Worm (Caenorhabditis elegans): Measurements from ENCODE around the gene bus-2.

Gene bus-2

DNA sequence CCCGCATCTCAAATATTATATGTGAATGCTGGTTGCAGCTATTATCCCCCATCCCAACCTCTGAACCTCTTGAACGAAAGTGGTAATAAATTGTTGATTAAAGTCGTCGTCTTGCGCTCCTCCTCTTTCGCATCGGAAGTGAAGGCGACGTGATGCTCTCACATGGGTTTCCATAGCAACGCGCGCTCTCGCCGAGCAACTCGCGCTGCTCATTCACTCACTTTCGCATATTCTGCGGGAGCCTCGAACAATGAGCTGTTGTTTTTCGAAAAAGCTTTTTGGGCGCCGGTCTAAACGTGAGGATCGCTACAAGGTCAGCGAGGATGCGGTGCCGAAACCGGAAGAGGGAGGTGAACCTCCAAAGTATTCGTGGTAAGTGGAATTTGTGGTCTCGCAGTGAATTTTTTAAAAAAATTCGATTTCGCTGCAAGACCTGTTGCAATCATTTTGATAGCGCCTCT lies 11.4 kb downstream of the bus-2 start, which contains the start of gene rpi-2 (continued):
- TF ChIP-seq unc-62 (GFP tag; optimal IDR thresholded peaks at IDR 0.05 in 1 of 2) (peak in 1 of 2 experiments; percentile 92), unc-62 (tag; optimal IDR thresholded peaks at IDR 0.05) (no peak), Y48G9A.11 (GFP tag; IDR thresholded peaks at IDR 0.05) (peak; percentile 82), daf-16 (GFP tag; optimal IDR thresholded peaks at IDR 0.05) (peak in 1 of 2 experiments; percentile 31), daf-16 (tag; optimal IDR thresholded peaks at IDR 0.05) (no peak), ctbp-1 (GFP tag; IDR thresholded peaks at IDR 0.05) (peak; percentile 57), arid-1 (GFP tag; conservative IDR thresholded peaks at IDR 0.05) (peak; percentile 94), spr-1 (tag; optimal IDR thresholded peaks at IDR 0.05) (peak; percentile 50), set-16 (GFP tag; IDR thresholded peaks at IDR 0.05) (no peak; the same call in 1 of the 2 replicates), ceh-32 (tag; optimal IDR thresholded peaks at IDR 0.05; ENCODE audit: poor library complexity) (no peak), spr-3 (GFP tag; optimal IDR thresholded peaks at IDR 0.05) (peak; percentile 41), zip-11 (GFP tag; IDR thresholded peaks at IDR 0.05) (0 out of 2 replicates have a peak, but pooled peaks have one; percentile 23), hif-1 (tag; optimal IDR thresholded peaks at IDR 0.05) (peak in 1 of 2 experiments; percentile 21), ZK546.5 (tag; optimal IDR thresholded peaks at IDR 0.05) (peak in 1 of 2 experiments; percentile 46), skn-1 (tag; optimal IDR thresholded peaks at IDR 0.05) (no peak), F49E8.2 (tag; optimal IDR thresholded peaks at IDR 0.05; ENCODE audit: borderline replicate concordance) (peak; percentile 95), lin-29 (GFP tag; IDR thresholded peaks at IDR 0.05) (0 out of 2 replicates have a peak, but pooled peaks have one; percentile 19), F26F4.8 (GFP tag; conservative IDR thresholded peaks at IDR 0.05) (0 out of 2 replicates have a peak, but pooled peaks have one; percentile 26), ceh-82 (tag; optimal IDR thresholded peaks at IDR 0.05) (no peak), ztf-11 (tag; optimal IDR thresholded peaks at IDR 0.05) (no peak), aly-2 (tag; optimal IDR thresholded peaks at IDR 0.05) (peak; percentile 68), pha-4 (GFP tag; IDR thresholded peaks at IDR 0.05) (peak; percentile 89), pha-4 (tag; optimal IDR thresholded peaks at IDR 0.05) (no peak), snpc-4 (tag; optimal IDR thresholded peaks at IDR 0.05) (no peak), attf-4 (tag; optimal IDR thresholded peaks at IDR 0.05) (no peak), ceh-44 (GFP tag; IDR thresholded peaks at IDR 0.05) (0 out of 2 replicates have a peak, but pooled peaks have one; percentile 30), zfp-2 (tag; optimal IDR thresholded peaks at IDR 0.05) (no peak), lim-7 (GFP tag; IDR thresholded peaks at IDR 0.05) (peak; percentile 70), vab-7 (GFP tag; IDR thresholded peaks at IDR 0.05) (0 out of 2 replicates have a peak, but pooled peaks have one; percentile 23), Y105C5A.15 (GFP tag; IDR thresholded peaks at IDR 0.05) (peak; percentile 84), nhr-11 (tag; optimal IDR thresholded peaks at IDR 0.05) (peak; percentile 4), snpc-1.2 (GFP tag; IDR thresholded peaks at IDR 0.05) (peak; percentile 86), T26A8.4 (GFP tag; IDR thresholded peaks at IDR 0.05) (peak; percentile 57), tag-97 (GFP tag; IDR thresholded peaks at IDR 0.05) (no peak), lin-1 (GFP tag; IDR thresholded peaks at IDR 0.05) (peak; percentile 63; the same call in 1 of the 2 replicates), rbr-2 (tag; optimal IDR thresholded peaks at IDR 0.05) (peak; percentile 47), nhr-237 (tag; optimal IDR thresholded peaks at IDR 0.05) (no peak), egl-43 (GFP tag; IDR thresholded peaks at IDR 0.05) (peak; percentile 80), nhr-41 (GFP tag; IDR thresholded peaks at IDR 0.05) (0 out of 2 replicates have a peak, but pooled peaks have one; percentile 16), mdt-29 (GFP tag; IDR thresholded peaks at IDR 0.05) (0 out of 2 replicates have a peak, but pooled peaks have one; percentile 22), D1046.2 (GFP tag; IDR thresholded peaks at IDR 0.05) (peak; percentile 71; the same call in 1 of the 2 replicates), mes-2 (tag; optimal IDR thresholded peaks at IDR 0.05; ENCODE audit: poor library complexity, severe bottlenecking) (peak; percentile 42)

ce11 chrIV:1713618-1714017 lies 13.9 kb downstream of the bus-2 start:
- TF ChIP-seq egl-27 (tag; optimal IDR thresholded peaks at IDR 0.05) (no peak), snpc-1.2 (GFP tag; IDR thresholded peaks at IDR 0.05) (no peak), hmg-1.1 (GFP tag; IDR thresholded peaks at IDR 0.05) (no peak), zip-2 (tag; optimal IDR thresholded peaks at IDR 0.05) (no peak), aha-1 (tag) (peak; percentile 37), unc-62 (GFP tag; optimal IDR thresholded peaks at IDR 0.05 in 1 of 2) (peak in 1 of 2 experiments; percentile 57), unc-62 (tag; optimal IDR thresholded peaks at IDR 0.05) (no peak), F10B5.3 (tag; optimal IDR thresholded peaks at IDR 0.05) (no peak), set-16 (GFP tag; IDR thresholded peaks at IDR 0.05) (peak; percentile 62)
